Worm (Caenorhabditis elegans) whole organism, mixed stage, embryonic: ENCODE data around the gene C15B12.4.

ENCODE experiments used
- lsy-2 ChIP-seq: fragments of 150-350 bp; optimal IDR thresholded peaks from 2 replicates; lab custom pipeline; 2014; ENCODE audit warnings: missing biosample characterization, missing genetic modification characterization
- nhr-76 ChIP-seq: sonication (generic microtip); optimal IDR thresholded peaks from 2 replicates; lab custom pipeline; 2017; ENCODE audit warnings: missing biosample characterization, missing genetic modification characterization
- sem-2 ChIP-seq: fragments of 200-800 bp; sonication (Bioruptor generic); optimal IDR thresholded peaks from 2 replicates; lab custom pipeline; 2018; ENCODE audit warnings: mild to moderate bottlenecking, missing genetic modification characterization, missing compliant biosample characterization
- tbx-8 ChIP-seq: fragments of 200-800 bp; sonication (Bioruptor generic); optimal IDR thresholded peaks from 2 replicates; lab custom pipeline; 2018; ENCODE audit warnings: mild to moderate bottlenecking, missing genetic modification characterization, moderate library complexity, missing compliant biosample characterization

DNA sequence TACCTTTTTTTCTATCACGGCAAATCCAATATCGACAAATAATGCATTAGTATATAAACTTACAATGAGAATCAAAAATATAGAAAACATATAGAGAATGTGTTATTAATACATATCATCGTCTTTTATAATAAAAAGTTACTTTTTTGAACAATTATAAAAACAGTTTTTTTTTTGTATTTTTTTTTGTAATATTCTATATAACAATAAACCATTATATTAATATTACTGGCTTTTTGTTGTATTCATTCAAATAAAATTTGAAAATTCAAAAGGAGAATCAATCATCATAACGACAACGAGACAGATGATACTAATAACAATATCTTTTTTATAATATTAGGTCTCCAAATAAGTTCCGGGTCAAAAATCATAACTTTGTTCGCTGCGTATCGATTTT, 36.0 kb downstream of the C15B12.4 start, which contains the start of gene K10C2.8:
- TF ChIP-seq nhr-76: no peak
- TF ChIP-seq sem-2 (GFP tag; lab: Kevin White, UChicago): no peak
- no peak for TF ChIP-seq tbx-8 (GFP tag; lab: Kevin White, UChicago)
- TF ChIP-seq lsy-2 (tag; lab: Kevin White, UChicago): no peak
